Worm (Caenorhabditis elegans) whole organism, L4 larva: ENCODE data around the gene gck-1.
"Not testable (repeated sequence)": the region's sequence is repeated elsewhere in the genome, so short reads cannot be mapped to it uniquely, and the experiment has no call there.

Experiments used
- F10B5.3 ChIP-seq: sonication (generic microtip); optimal IDR thresholded peaks from 2 replicates; lab custom pipeline; 2016; ENCODE audit warnings: mild to moderate bottlenecking, missing genetic modification characterization, missing compliant biosample characterization
- F26F4.8 ChIP-seq: fragments of 200-800 bp; sonication (Bioruptor generic); conservative IDR thresholded peaks from 2 replicates; pipeline ENCODE4 v1.3.6; 2022; ENCODE audit warnings: missing genetic modification characterization, missing compliant biosample characterization
- F44E2.7 ChIP-seq: fragments of 200-800 bp; sonication (Bioruptor generic); IDR thresholded peaks from 2 replicates; pipeline ENCODE4 v2.1.2; 2022; ENCODE audit warnings: missing genetic modification characterization, missing compliant biosample characterization
- R02D3.7 ChIP-seq: fragments of 150-350 bp; sonication (generic microtip); optimal IDR thresholded peaks from 3 replicates; lab custom pipeline; 2014; ENCODE audit warnings: missing biosample characterization, missing genetic modification characterization
- T26A8.4 ChIP-seq: fragments of 200-800 bp; sonication (Bioruptor generic); IDR thresholded peaks from 2 replicates; pipeline ENCODE4 v1.3.6; 2022; ENCODE audit warnings: missing genetic modification characterization, missing compliant biosample characterization
- Y105C5A.15 ChIP-seq: fragments of 200-800 bp; sonication (Bioruptor generic); IDR thresholded peaks from 2 replicates; pipeline ENCODE4 v1.3.6; 2022; ENCODE audit warnings: missing genetic modification characterization, missing compliant biosample characterization
- ZK337.2 ChIP-seq: fragments of 200-800 bp; sonication (Bioruptor generic); IDR thresholded peaks from 2 replicates; pipeline ENCODE4 v1.3.6; 2022; ENCODE audit warnings: missing genetic modification reagents, missing genetic modification characterization, missing compliant biosample characterization
- aha-1 ChIP-seq: fragments of 150-350 bp; peaks from one replicate; lab custom pipeline; 2014; ENCODE audit warnings: missing biosample characterization, missing genetic modification characterization
- ceh-28 ChIP-seq: fragments of 150-350 bp; optimal IDR thresholded peaks from 2 replicates; lab custom pipeline; 2014; ENCODE audit warnings: missing biosample characterization, missing genetic modification reagents, missing genetic modification characterization
- ceh-32 ChIP-seq: sonication (generic microtip); optimal IDR thresholded peaks from 2 replicates; lab custom pipeline; 2016; ENCODE audit warnings: mild to moderate bottlenecking, missing genetic modification characterization, missing compliant biosample characterization; ENCODE audit not compliant: poor library complexity
- ceh-44 ChIP-seq: fragments of 200-800 bp; sonication (Bioruptor generic); IDR thresholded peaks from 2 replicates; pipeline ENCODE4 v1.3.6; 2022; ENCODE audit warnings: missing genetic modification reagents, missing genetic modification characterization, missing compliant biosample characterization
- daf-12 ChIP-seq: fragments of 150-350 bp; optimal IDR thresholded peaks from 2 replicates; lab custom pipeline; 2014; ENCODE audit warnings: missing biosample characterization, missing genetic modification reagents, missing genetic modification characterization
- dve-1 ChIP-seq: sonication (generic microtip); optimal IDR thresholded peaks from 2 replicates; lab custom pipeline; 2017; ENCODE audit warnings: antibody characterized with exemption, mild to moderate bottlenecking, missing genetic modification characterization, missing compliant biosample characterization; ENCODE audit not compliant: insufficient read depth
- egl-27 ChIP-seq: sonication (generic microtip); optimal IDR thresholded peaks from 3 replicates; lab custom pipeline; 2017; ENCODE audit warnings: missing biosample characterization, missing genetic modification reagents, missing genetic modification characterization
- fkh-10 ChIP-seq: fragments of 150-350 bp; optimal IDR thresholded peaks from 2 replicates; lab custom pipeline; 2014; ENCODE audit warnings: missing biosample characterization, missing genetic modification reagents, missing genetic modification characterization
- gei-8 ChIP-seq: fragments of 200-800 bp; sonication (Bioruptor generic); optimal IDR thresholded peaks from 2 replicates; lab custom pipeline; 2018; ENCODE audit warnings: mild to moderate bottlenecking, missing genetic modification characterization, missing compliant biosample characterization
- hlh-11 ChIP-seq: fragments of 200-800 bp; sonication (Bioruptor generic); optimal IDR thresholded peaks from 2 replicates; lab custom pipeline; 2018; ENCODE audit warnings: mild to moderate bottlenecking, missing genetic modification characterization, missing compliant biosample characterization
- hlh-30 ChIP-seq: sonication (generic microtip); optimal IDR thresholded peaks from 2 replicates; lab custom pipeline; 2017; ENCODE audit warnings: antibody characterized with exemption, mild to moderate bottlenecking, missing genetic modification characterization, missing compliant biosample characterization; ENCODE audit not compliant: insufficient read depth
- mep-1 ChIP-seq: fragments of 150-350 bp; sonication (generic microtip); optimal IDR thresholded peaks from 3 replicates; lab custom pipeline; 2014; ENCODE audit warnings: missing biosample characterization, missing genetic modification characterization
- mes-2 ChIP-seq: sonication (generic microtip); optimal IDR thresholded peaks from 2 replicates; lab custom pipeline; 2016; ENCODE audit warnings: missing genotype, mild to moderate bottlenecking, missing genetic modification characterization, missing compliant biosample characterization; ENCODE audit not compliant: poor library complexity, severe bottlenecking
- mxl-3 ChIP-seq: fragments of 200-800 bp; sonication (Bioruptor generic); optimal IDR thresholded peaks from 2 replicates; lab custom pipeline; 2018; ENCODE audit warnings: mild to moderate bottlenecking, missing genetic modification characterization, missing compliant biosample characterization
- nhr-111 ChIP-seq: fragments of 200-800 bp; sonication (Bioruptor generic); optimal IDR thresholded peaks from 2 replicates; lab custom pipeline; 2018; ENCODE audit warnings: mild to moderate bottlenecking, missing genetic modification characterization, missing compliant biosample characterization
- nhr-25 ChIP-seq: sonication (generic microtip); optimal IDR thresholded peaks from 2 replicates; lab custom pipeline; 2017; ENCODE audit warnings: missing genetic modification characterization, mild to moderate bottlenecking, missing compliant biosample characterization, antibody characterized with exemption, moderate library complexity, borderline replicate concordance; ENCODE audit not compliant: insufficient read depth
- nhr-41 ChIP-seq: fragments of 200-800 bp; sonication (Bioruptor generic); IDR thresholded peaks from 2 replicates; pipeline ENCODE4 v1.3.6; 2022; ENCODE audit warnings: missing genetic modification reagents, missing genetic modification characterization, missing compliant biosample characterization
- nhr-42 ChIP-seq: fragments of 200-800 bp; sonication (Bioruptor generic); IDR thresholded peaks from 2 replicates; pipeline ENCODE4 v1.3.6; 2022; ENCODE audit warnings: missing genetic modification characterization, missing compliant biosample characterization
- nhr-48 ChIP-seq: sonication (generic microtip); optimal IDR thresholded peaks from 2 replicates; lab custom pipeline; 2016; ENCODE audit warnings: mild to moderate bottlenecking, missing genetic modification characterization, missing compliant biosample characterization
- nhr-77 ChIP-seq: fragments of 150-350 bp; optimal IDR thresholded peaks from 2 replicates; lab custom pipeline; 2014; ENCODE audit warnings: missing biosample characterization, missing genetic modification characterization
- pqm-1 ChIP-seq: sonication (generic microtip); optimal IDR thresholded peaks from 2 replicates; lab custom pipeline; 2017; ENCODE audit warnings: missing biosample characterization, missing genetic modification characterization
- saeg-2 ChIP-seq: fragments of 200-800 bp; sonication (Bioruptor generic); IDR thresholded peaks from 2 replicates; pipeline ENCODE4 v1.3.6; 2022; ENCODE audit warnings: missing genetic modification reagents, missing genetic modification characterization, missing compliant biosample characterization
- spr-1 ChIP-seq: sonication (generic microtip); optimal IDR thresholded peaks from 2 replicates; lab custom pipeline; 2016; ENCODE audit warnings: mild to moderate bottlenecking, missing genetic modification characterization, missing compliant biosample characterization
- unc-39 ChIP-seq: sonication (generic microtip); optimal IDR thresholded peaks from 2 replicates; lab custom pipeline; 2017; ENCODE audit warnings: missing biosample characterization, missing genetic modification characterization
- zip-11 ChIP-seq: fragments of 200-800 bp; sonication (Bioruptor generic); IDR thresholded peaks from 2 replicates; pipeline ENCODE4 v1.3.6; 2022; ENCODE audit warnings: missing genetic modification characterization, missing compliant biosample characterization
- ztf-11 ChIP-seq: fragments of 150-350 bp; optimal IDR thresholded peaks from 2 replicates; lab custom pipeline; 2014; ENCODE audit warnings: missing biosample characterization, missing genetic modification characterization
- ztf-7 ChIP-seq: fragments of 150-350 bp; optimal IDR thresholded peaks from 2 replicates; lab custom pipeline; 2014; ENCODE audit warnings: missing biosample characterization, missing genetic modification characterization

The gck-1 gene

DNA sequence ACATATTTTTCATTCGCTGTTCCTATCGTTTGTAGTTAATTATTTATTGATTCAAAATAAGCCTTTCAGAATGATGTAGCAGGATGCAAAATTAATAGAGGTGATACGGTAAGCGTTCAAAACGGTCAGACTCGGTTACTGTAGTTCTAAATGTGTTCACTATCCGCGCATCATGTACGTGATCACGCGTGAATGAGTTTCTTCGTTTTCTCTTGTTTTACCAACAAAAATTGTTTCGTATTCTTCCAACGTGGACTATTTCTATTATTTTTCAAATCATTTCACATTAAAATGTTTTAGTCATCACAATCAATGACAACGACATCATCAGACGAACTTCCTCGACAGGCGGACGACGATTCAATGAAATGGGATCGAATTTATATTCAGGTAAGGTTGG lies at the start of gene gck-1:
gck-1 (plus strand) TSS at position 301 of the 400 bp plus-strand sequence.
- no peak for TF ChIP-seq egl-27 (tag; lab: Kevin White, UChicago)
- no peak for TF ChIP-seq fkh-10 (GFP tag; lab: Kevin White, UChicago)
- no peak for TF ChIP-seq F10B5.3 (tag; lab: Kevin White, UChicago)
- TF ChIP-seq nhr-48 (tag; lab: Kevin White, UChicago): no peak
- no peak for TF ChIP-seq aha-1 (tag; lab: Kevin White, UChicago)
- no peak for TF ChIP-seq T26A8.4 (GFP tag; lab: Robert Waterston, UW)
- no peak for TF ChIP-seq hlh-30
- TF ChIP-seq nhr-111: no peak
- TF ChIP-seq, all 104 proteins: peak for 0

DNA sequence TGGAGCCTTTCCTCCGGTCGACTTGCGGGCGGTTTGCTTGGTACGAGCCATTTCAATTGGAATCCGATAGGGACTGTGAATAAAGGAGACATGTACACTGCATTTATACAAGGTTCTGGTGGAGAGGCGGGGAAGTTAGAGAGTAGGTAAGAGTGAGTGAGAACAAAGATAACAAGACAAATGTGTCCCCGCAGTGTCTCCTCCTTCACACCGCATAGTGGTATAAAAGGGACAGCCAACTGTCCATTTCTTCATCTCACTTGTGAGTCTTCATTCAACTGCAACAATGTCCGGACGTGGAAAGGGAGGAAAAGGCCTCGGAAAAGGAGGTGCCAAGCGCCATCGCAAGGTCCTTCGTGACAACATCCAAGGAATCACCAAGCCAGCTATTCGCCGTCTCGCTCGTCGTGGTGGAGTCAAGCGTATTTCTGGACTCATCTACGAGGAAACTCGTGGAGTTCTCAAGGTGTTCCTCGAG lies 49.6 kb upstream of the gck-1 start, which contains the start of the genes his-17 and his-18:
his-17 (minus strand) TSS at position 51 of the 478 bp plus-strand sequence.
his-18 (plus strand) TSS at position 287 of the 478 bp plus-strand sequence.
- TF ChIP-seq nhr-25 (tag; lab: Kevin White, UChicago); zip-11 (GFP tag; lab: Robert Waterston, UW); mes-2 (tag; lab: Kevin White, UChicago): not testable (repeated sequence)
- TF ChIP-seq, all 104 proteins: peak for 0; not testable (repeated sequence) for 104

ce11 chrV:8898756-8899155 lies 48.8 kb upstream of the gck-1 start, which contains the start of gene frpr-13:
frpr-13 (plus strand) TSS chrV:8899056.
- TF ChIP-seq Y105C5A.15 (GFP tag; lab: Robert Waterston, UW) (no peak), ceh-44 (GFP tag; lab: Robert Waterston, UW) (no peak), nhr-25 (tag; lab: Kevin White, UChicago) (no peak), pqm-1 (no peak), mxl-3 (GFP tag; lab: Kevin White, UChicago) (no peak), nhr-41 (GFP tag; lab: Robert Waterston, UW) (no peak), nhr-42 (GFP tag; lab: Robert Waterston, UW) (no peak), ZK337.2 (GFP tag; lab: Robert Waterston, UW) (no peak), R02D3.7 (no peak), gei-8 (GFP tag; lab: Kevin White, UChicago) (no peak), F26F4.8 (no peak), nhr-77 (tag; lab: Kevin White, UChicago) (no peak), hlh-11 (tag; lab: Kevin White, UChicago) (no peak), ceh-28 (tag; lab: Kevin White, UChicago) (no peak), saeg-2 (GFP tag; lab: Robert Waterston, UW) (no peak)
- TF ChIP-seq, all 104 proteins: peak for 0

DNA sequence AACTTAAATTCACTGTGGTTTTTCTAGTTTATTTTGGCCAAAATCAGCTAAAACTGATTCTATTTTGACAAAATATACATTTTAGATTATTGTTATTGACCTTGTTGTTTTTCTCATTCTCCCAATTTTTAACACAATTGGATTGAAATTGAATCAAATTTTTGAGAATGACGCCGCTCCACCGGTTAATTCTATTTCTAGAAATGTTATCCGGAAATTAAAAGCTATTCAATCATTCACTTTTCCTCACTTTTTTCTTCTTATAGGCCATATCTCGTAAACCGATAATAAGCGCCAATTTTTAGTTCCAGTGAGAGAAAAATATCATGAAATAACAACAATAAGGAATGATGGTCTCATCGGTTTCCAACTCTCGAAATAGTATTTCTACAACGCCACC lies 44.9 kb upstream of the gck-1 start, which contains the start of gene frpr-12:
frpr-12 (plus strand) TSS at position 301 of the 400 bp plus-strand sequence.
- TF ChIP-seq daf-12 (tag; lab: Kevin White, UChicago): no peak
- TF ChIP-seq ztf-11 (tag; lab: Kevin White, UChicago): no peak
- no peak for TF ChIP-seq F44E2.7
- no peak for TF ChIP-seq R02D3.7
- TF ChIP-seq ceh-32 (tag; lab: Kevin White, UChicago): no peak
- TF ChIP-seq nhr-77 (tag; lab: Kevin White, UChicago): no peak
- no peak for TF ChIP-seq mes-2 (tag; lab: Kevin White, UChicago)
- TF ChIP-seq unc-39: no peak
- TF ChIP-seq spr-1 (tag; lab: Kevin White, UChicago): no peak
- no peak for TF ChIP-seq ztf-7 (tag; lab: Kevin White, UChicago)
- no peak for TF ChIP-seq mep-1
- no peak for TF ChIP-seq dve-1 (tag; lab: Kevin White, UChicago)
- TF ChIP-seq, all 104 proteins: peak for 0
